Fruit fly (Drosophila melanogaster): Measurements from ENCODE around the gene CG7829.

Gene CG7829

dm6 chr3R:29862795-29863194 lies 45.2 kb upstream of the CG7829 start (continued):
- TF ChIP-seq zf30C (GFP tag; optimal IDR thresholded peaks at IDR 0.05) (no peak), Atf6 (GFP tag; IDR thresholded peaks at IDR 0.05) (0 out of 2 replicates have a peak, but pooled peaks have one; percentile 18), stc (GFP tag; IDR thresholded peaks at IDR 0.05) (no peak), CG1832 (GFP tag; optimal IDR thresholded peaks at IDR 0.05) (no peak), CG10321 (GFP tag; IDR thresholded peaks at IDR 0.05) (no peak), gsb (GFP tag; IDR thresholded peaks at IDR 0.05) (no peak), maf-S (GFP tag; optimal IDR thresholded peaks at IDR 0.05) (no peak), sob (GFP tag; IDR thresholded peaks at IDR 0.05) (peak; percentile 15; the same call in 1 of the 2 replicates), zfh1 (GFP tag; IDR thresholded peaks at IDR 0.05) (peak; percentile 11; the same call in 1 of the 3 replicates), Taf1 (GFP tag; IDR thresholded peaks at IDR 0.05) (no peak), CG42726 (GFP tag; IDR thresholded peaks at IDR 0.05; ENCODE audit: partially characterized antibody) (no peak), CG12391 (tag; optimal IDR thresholded peaks at IDR 0.05) (no peak)

dm6 chr3R:29861432-29862249 lies 44.1 kb upstream of the CG7829 start, which contains the start of the genes CG15514 and RpS8:
Gene CG15514 (minus strand): TSS chr3R:29861494.
Gene RpS8 (plus strand): TSS chr3R:29861582.
- TF ChIP-seq sqz (GFP tag; optimal IDR thresholded peaks at IDR 0.05) (no peak), CG17328 (GFP tag; IDR thresholded peaks at IDR 0.05) (0 out of 2 replicates have a peak, but pooled peaks have one; percentile 30), crol (GFP tag; IDR thresholded peaks at IDR 0.05) (no peak), Optix (GFP tag; IDR thresholded peaks at IDR 0.05) (peak; percentile 33; the same call in 1 of the 3 replicates), CG2678 (tag; optimal IDR thresholded peaks at IDR 0.05) (peak; percentile 83), pros (GFP tag; optimal IDR thresholded peaks at IDR 0.05) (no peak), CG42726 (GFP tag; IDR thresholded peaks at IDR 0.05; ENCODE audit: partially characterized antibody) (no peak), CG32772 (GFP tag; IDR thresholded peaks at IDR 0.05) (no peak), row (GFP tag; IDR thresholded peaks at IDR 0.05) (peak; percentile 76), sob (GFP tag; IDR thresholded peaks at IDR 0.05) (peak; percentile 52; the same call in 1 of the 2 replicates), seq (GFP tag; IDR thresholded peaks at IDR 0.05) (0 out of 2 replicates have a peak, but pooled peaks have one; percentile 10), Dip3 (GFP tag; optimal IDR thresholded peaks at IDR 0.05) (peak; percentile 48), CG17802 (tag; optimal IDR thresholded peaks at IDR 0.05) (peak; percentile 33), CG10959 (GFP tag; IDR thresholded peaks at IDR 0.05) (no peak), pzg (GFP tag; optimal IDR thresholded peaks at IDR 0.05) (peak; percentile 67), dati (GFP tag; IDR thresholded peaks at IDR 0.05) (no peak), CG2202 (tag; optimal IDR thresholded peaks at IDR 0.05) (peak; percentile 38), CG13123 (GFP tag; optimal IDR thresholded peaks at IDR 0.05) (no peak), CG11398 (GFP tag; optimal IDR thresholded peaks at IDR 0.05) (no peak), NFAT (GFP tag; IDR thresholded peaks at IDR 0.05) (0 out of 2 replicates have a peak, but pooled peaks have one; percentile 27), CG9437 (GFP tag; optimal IDR thresholded peaks at IDR 0.05) (no peak), gem (tag; optimal IDR thresholded peaks at IDR 0.05) (no peak), Doc3 (GFP tag; IDR thresholded peaks at IDR 0.05; ENCODE audit: partially characterized antibody) (no peak), en (GFP tag; optimal IDR thresholded peaks at IDR 0.05) (no peak), CG9797 (GFP tag; optimal IDR thresholded peaks at IDR 0.05) (peak; percentile 71), Blimp-1 (GFP tag; optimal IDR thresholded peaks at IDR 0.05) (peak; percentile 63), CG4328 (GFP tag; optimal IDR thresholded peaks at IDR 0.05) (peak; percentile 72), wor (GFP tag; IDR thresholded peaks at IDR 0.05) (no peak), CG17829 (tag; optimal IDR thresholded peaks at IDR 0.05) (peak; percentile 63), onecut (GFP tag; IDR thresholded peaks at IDR 0.05) (peak; percentile 67), zen2 (GFP tag; IDR thresholded peaks at IDR 0.05; ENCODE audit: partially characterized antibody) (no peak), fd96Cb (tag; optimal IDR thresholded peaks at IDR 0.05) (peak; percentile 42), CG6854 (GFP tag; optimal IDR thresholded peaks at IDR 0.05) (no peak), HmgZ (tag; optimal IDR thresholded peaks at IDR 0.05) (peak; percentile 29), CG16815 (GFP tag; optimal IDR thresholded peaks at IDR 0.05) (no peak), Ada2b (GFP tag; IDR thresholded peaks at IDR 0.05) (no peak), h (optimal IDR thresholded peaks at IDR 0.05) (no peak), toy (GFP tag; IDR thresholded peaks at IDR 0.05) (no peak)

All from whole organism, embryonic.